Worm (Caenorhabditis elegans) whole organism, L2 larva: ENCODE data around the gene nfi-1.

Source experiments
- ceh-82 ChIP-seq: fragments of 150-350 bp; optimal IDR thresholded peaks from 2 replicates; lab custom pipeline; 2014; ENCODE audit warnings: missing biosample characterization, missing genetic modification characterization
- elt-3 ChIP-seq: sonication (generic microtip); optimal IDR thresholded peaks from 2 replicates; lab custom pipeline; 2017; ENCODE audit warnings: missing biosample characterization, missing genetic modification characterization
- nhr-11 ChIP-seq: fragments of 150-350 bp; optimal IDR thresholded peaks from 2 replicates; lab custom pipeline; 2014; ENCODE audit warnings: missing biosample characterization, missing genetic modification characterization
- nhr-21 ChIP-seq: fragments of 150-350 bp; optimal IDR thresholded peaks from 2 replicates; lab custom pipeline; 2014; ENCODE audit warnings: missing biosample characterization, missing genetic modification characterization
- sma-9 ChIP-seq, 2 experiments: fragments of 150-350 bp in 1 of 2; sonication (generic microtip) in 1 of 2; optimal IDR thresholded peaks; 2 replicates each; lab custom pipeline; 2014 to 2016; ENCODE audit warnings: missing genetic modification characterization in 2 of 2, mild to moderate bottlenecking in 1 of 2, missing biosample characterization in 1 of 2, missing compliant biosample characterization in 1 of 2, missing genetic modification reagents in 1 of 2, moderate library complexity in 1 of 2
- unc-39 ChIP-seq: fragments of 150-350 bp; optimal IDR thresholded peaks from 2 replicates; lab custom pipeline; 2014; ENCODE audit warnings: missing biosample characterization, missing genetic modification characterization
- zag-1 ChIP-seq: fragments of 150-350 bp; optimal IDR thresholded peaks from 2 replicates; lab custom pipeline; 2014; ENCODE audit warnings: missing biosample characterization, missing genetic modification characterization

ce11 chrII:7560844-7561243 lies 22.9 kb downstream of the nfi-1 start:
- no peak for TF ChIP-seq ceh-82 (tag; lab: Kevin White, UChicago)
- TF ChIP-seq unc-39, result no peak
- TF ChIP-seq nhr-11 (tag; lab: Kevin White, UChicago), result no peak
- no peak for TF ChIP-seq nhr-21 (tag; lab: Kevin White, UChicago)
- no peak for TF ChIP-seq sma-9 (GFP tag; optimal IDR thresholded peaks at IDR 0.05; lab: Kevin White, UChicago)
- TF ChIP-seq sma-9 (tag; optimal IDR thresholded peaks at IDR 0.05; lab: Kevin White, UChicago), result no peak
- TF ChIP-seq zag-1 (tag; lab: Kevin White, UChicago), result no peak
- no peak for TF ChIP-seq elt-3
